Fruit fly (Drosophila melanogaster) whole organism, embryonic: ENCODE data around the gene CG31294.
A peak's percentile ranks its signal among the peaks of the same experiment; 100 is the strongest.

Source experiments
- ATbp ChIP-seq: fragments of 200-800 bp; sonication (Bioruptor generic); optimal IDR thresholded peaks from 2 replicates; lab custom pipeline; 2017; ENCODE audit warnings: missing biosample characterization, mild to moderate bottlenecking, missing genetic modification characterization, missing genetic modification reagents
- Blimp-1 ChIP-seq: fragments of 200-800 bp; sonication (Bioruptor generic); optimal IDR thresholded peaks from 3 replicates; lab custom pipeline; 2018; ENCODE audit warnings: missing biosample characterization, missing genetic modification characterization, mild to moderate bottlenecking, moderate library complexity, missing genetic modification reagents
- CG10543 ChIP-seq: fragments of 200-800 bp; sonication (Bioruptor generic); optimal IDR thresholded peaks from 3 replicates; lab custom pipeline; 2017; ENCODE audit warnings: missing biosample characterization, mild to moderate bottlenecking, missing genetic modification characterization, moderate library complexity
- CG11085 ChIP-seq: fragments of 200-800 bp; sonication (Bioruptor generic); IDR thresholded peaks from 2 replicates; pipeline ENCODE4 v1.3.6; 2022; ENCODE audit warnings: missing biosample characterization, missing genetic modification characterization
- CG11696 ChIP-seq: fragments of 200-800 bp; sonication (Bioruptor generic); IDR thresholded peaks from 2 replicates; pipeline ENCODE4 v1.3.6; 2022; ENCODE audit warnings: missing biosample characterization, missing genetic modification characterization
- CG12104 ChIP-seq: fragments of 200-800 bp; sonication (Bioruptor generic); optimal IDR thresholded peaks from 3 replicates; lab custom pipeline; 2016; ENCODE audit warnings: missing biosample characterization, missing genetic modification characterization
- CG13424 ChIP-seq: fragments of 200-800 bp; sonication (Bioruptor generic); optimal IDR thresholded peaks from 2 replicates; lab custom pipeline; 2019; ENCODE audit warnings: missing biosample characterization, mild to moderate bottlenecking, missing genetic modification characterization, moderate library complexity
- CG13624 ChIP-seq: fragments of 200-800 bp; sonication (Bioruptor generic); optimal IDR thresholded peaks from 2 replicates; lab custom pipeline; 2016; ENCODE audit warnings: missing biosample characterization, missing genetic modification characterization
- CG16813 ChIP-seq: fragments of 200-800 bp; sonication (Bioruptor generic); IDR thresholded peaks from 3 replicates; pipeline ENCODE4 v1.3.6; 2022; ENCODE audit warnings: missing biosample characterization, missing genetic modification characterization; ENCODE audit not compliant: partially characterized antibody
- CG2889 ChIP-seq: fragments of 200-800 bp; sonication (Bioruptor generic); IDR thresholded peaks from 3 replicates; pipeline ENCODE4 v1.3.6; 2022; ENCODE audit warnings: missing biosample characterization, missing genetic modification characterization
- CG32532 ChIP-seq: fragments of 200-800 bp; sonication (Bioruptor generic); IDR thresholded peaks from 2 replicates; pipeline ENCODE4 v1.3.6; 2022; ENCODE audit warnings: missing biosample characterization, missing genetic modification characterization
- CG3407 ChIP-seq: fragments of 200-800 bp; sonication (Bioruptor generic); optimal IDR thresholded peaks from 2 replicates; lab custom pipeline; 2018; ENCODE audit warnings: missing biosample characterization, mild to moderate bottlenecking, missing genetic modification characterization
- CG4404 ChIP-seq: fragments of 200-800 bp; sonication (Bioruptor generic); IDR thresholded peaks from 2 replicates; pipeline ENCODE4 v1.3.6; 2022; ENCODE audit warnings: missing biosample characterization, missing genetic modification characterization
- CG4424 ChIP-seq: fragments of 200-800 bp; sonication (Bioruptor generic); optimal IDR thresholded peaks from 3 replicates; lab custom pipeline; 2016; ENCODE audit warnings: missing biosample characterization, missing genetic modification characterization
- CG6765 ChIP-seq: fragments of 200-800 bp; sonication (Bioruptor generic); optimal IDR thresholded peaks from 3 replicates; lab custom pipeline; 2017; ENCODE audit warnings: missing biosample characterization, mild to moderate bottlenecking, missing genetic modification characterization
- CG6854 ChIP-seq: fragments of 200-800 bp; sonication (Bioruptor generic); optimal IDR thresholded peaks from 3 replicates; lab custom pipeline; 2017; ENCODE audit warnings: missing biosample characterization, mild to moderate bottlenecking, missing genetic modification characterization
- CG7745 ChIP-seq: fragments of 200-800 bp; sonication (Bioruptor generic); optimal IDR thresholded peaks from 2 replicates; lab custom pipeline; 2018; ENCODE audit warnings: missing biosample characterization, mild to moderate bottlenecking, missing genetic modification characterization, moderate library complexity
- CG8089 ChIP-seq: fragments of 200-800 bp; sonication (Bioruptor generic); optimal IDR thresholded peaks from 3 replicates; lab custom pipeline; 2016; ENCODE audit warnings: missing biosample characterization, missing genetic modification characterization
- CG8478 ChIP-seq: fragments of >200 bp; optimal IDR thresholded peaks from 2 replicates; lab custom pipeline; 2018
- D ChIP-seq, 2 experiments: fragments of 200-800 bp in 1 of 2; fragments of >200 bp in 1 of 2; sonication (Bioruptor generic) in 1 of 2; optimal IDR thresholded peaks; 2 replicates in 1 of 2; 3 replicates in 1 of 2; lab custom pipeline; 2017; ENCODE audit warnings: mild to moderate bottlenecking in 1 of 2, missing biosample characterization in 1 of 2, missing genetic modification characterization in 1 of 2, missing genetic modification reagents in 1 of 2
- ERR ChIP-seq: fragments of 200-800 bp; sonication (Bioruptor generic); optimal IDR thresholded peaks from 2 replicates; lab custom pipeline; 2016; ENCODE audit warnings: missing biosample characterization, missing genetic modification characterization
- HLH54F ChIP-seq: fragments of 200-800 bp; sonication (Bioruptor generic); optimal IDR thresholded peaks from 3 replicates; lab custom pipeline; 2016; ENCODE audit warnings: missing biosample characterization, missing genetic modification characterization
- Hand ChIP-seq: fragments of 200-800 bp; sonication (Bioruptor generic); optimal IDR thresholded peaks from 2 replicates; lab custom pipeline; 2017; ENCODE audit warnings: mild to moderate bottlenecking, missing biosample characterization, missing genetic modification reagents, missing genetic modification characterization
- HmgD ChIP-seq: fragments of 200-800 bp; sonication (Bioruptor generic); optimal IDR thresholded peaks from 3 replicates; lab custom pipeline; 2016; ENCODE audit warnings: missing biosample characterization, missing genetic modification characterization
- Hmx ChIP-seq: fragments of 200-800 bp; sonication (Bioruptor generic); optimal IDR thresholded peaks from 2 replicates; lab custom pipeline; 2016; ENCODE audit warnings: missing biosample characterization, missing genetic modification characterization
- NC2α ChIP-seq: fragments of 200-800 bp; sonication (Bioruptor generic); optimal IDR thresholded peaks from 2 replicates; lab custom pipeline; 2016; ENCODE audit warnings: missing biosample characterization, missing genetic modification characterization
- Side ChIP-seq: fragments of 200-800 bp; sonication (Bioruptor generic); optimal IDR thresholded peaks from 2 replicates; lab custom pipeline; 2016; ENCODE audit warnings: missing biosample characterization, missing genetic modification characterization
- Sox102F ChIP-seq: fragments of 200-800 bp; sonication (Bioruptor generic); optimal IDR thresholded peaks from 2 replicates; lab custom pipeline; 2018; ENCODE audit warnings: missing biosample characterization, mild to moderate bottlenecking, missing genetic modification characterization, moderate library complexity
- Tbp ChIP-seq: fragments of >200 bp; optimal IDR thresholded peaks from 2 replicates; lab custom pipeline; 2018; ENCODE audit warnings: missing biosample characterization, missing genetic modification characterization
- ato ChIP-seq: fragments of 200-800 bp; sonication (Bioruptor generic); IDR thresholded peaks from 2 replicates; pipeline ENCODE4 v1.3.6; 2022; ENCODE audit warnings: missing biosample characterization, missing genetic modification characterization; ENCODE audit not compliant: partially characterized antibody
- cato ChIP-seq: fragments of 200-800 bp; sonication (Bioruptor generic); optimal IDR thresholded peaks from 2 replicates; lab custom pipeline; 2016; ENCODE audit warnings: missing biosample characterization, missing genetic modification characterization, borderline replicate concordance
- chm ChIP-seq: fragments of 200-800 bp; sonication (Bioruptor generic); IDR thresholded peaks from 2 replicates; pipeline ENCODE4 v1.3.6; 2022; ENCODE audit warnings: missing biosample characterization, missing genetic modification characterization
- dm ChIP-seq: fragments of 200-800 bp; sonication (Bioruptor generic); optimal IDR thresholded peaks from 3 replicates; lab custom pipeline; 2016; ENCODE audit warnings: missing biosample characterization, missing genetic modification characterization
- dpn ChIP-seq, 2 experiments: fragments of 200-800 bp; sonication (Bioruptor generic); optimal IDR thresholded peaks; 3 replicates each; lab custom pipeline; 2016; ENCODE audit warnings: missing biosample characterization in 2 of 2, missing genetic modification characterization in 2 of 2
- eve ChIP-seq, 2 experiments: fragments of >200 bp; optimal IDR thresholded peaks; 2 replicates each; lab custom pipeline; 2017; ENCODE audit warnings: missing biosample characterization in 2 of 2, missing genetic modification characterization in 2 of 2
- eyg ChIP-seq: fragments of 200-800 bp; sonication (Bioruptor generic); optimal IDR thresholded peaks from 3 replicates; lab custom pipeline; 2016; ENCODE audit warnings: missing biosample characterization, missing genetic modification characterization
- gce ChIP-seq: fragments of 200-800 bp; sonication (Bioruptor generic); IDR thresholded peaks from 3 replicates; pipeline ENCODE4 v1.3.6; 2022; ENCODE audit warnings: missing biosample characterization, missing genetic modification characterization
- gro ChIP-seq: fragments of 200-800 bp; sonication (Bioruptor generic); optimal IDR thresholded peaks from 2 replicates; lab custom pipeline; 2016; ENCODE audit warnings: missing biosample characterization, missing genetic modification characterization
- hbn ChIP-seq: fragments of 200-800 bp; sonication (Bioruptor generic); IDR thresholded peaks from 2 replicates; pipeline ENCODE4 v1.3.6; 2022; ENCODE audit warnings: missing biosample characterization, missing genetic modification characterization; ENCODE audit not compliant: partially characterized antibody
- kay ChIP-seq: fragments of 200-800 bp; sonication (Bioruptor generic); optimal IDR thresholded peaks from 2 replicates; lab custom pipeline; 2016; ENCODE audit warnings: missing biosample characterization, missing genetic modification characterization
- mld ChIP-seq: fragments of 200-800 bp; sonication (Bioruptor generic); IDR thresholded peaks from 3 replicates; pipeline ENCODE4 v1.3.6; 2022; ENCODE audit warnings: missing biosample characterization, missing genetic modification characterization; ENCODE audit not compliant: partially characterized antibody
- phol ChIP-seq: fragments of 200-800 bp; sonication (Bioruptor generic); optimal IDR thresholded peaks from 3 replicates; lab custom pipeline; 2018; ENCODE audit warnings: missing biosample characterization, mild to moderate bottlenecking, missing genetic modification characterization, moderate library complexity
- pita ChIP-seq: fragments of 200-800 bp; sonication (Bioruptor generic); optimal IDR thresholded peaks from 2 replicates; lab custom pipeline; 2017; ENCODE audit warnings: missing biosample characterization, mild to moderate bottlenecking, missing genetic modification characterization
- run ChIP-seq: fragments of 200-800 bp; sonication (Bioruptor generic); optimal IDR thresholded peaks from 3 replicates; lab custom pipeline; 2018; ENCODE audit warnings: missing biosample characterization, mild to moderate bottlenecking, missing genetic modification characterization
- toy ChIP-seq: fragments of 200-800 bp; sonication (Bioruptor generic); IDR thresholded peaks from 2 replicates; pipeline ENCODE4 v1.3.6; 2022; ENCODE audit warnings: missing biosample characterization, missing genetic modification characterization
- trem ChIP-seq: fragments of 200-800 bp; optimal IDR thresholded peaks from 3 replicates; lab custom pipeline; 2019; ENCODE audit warnings: missing biosample characterization, mild to moderate bottlenecking, missing genetic modification characterization, moderate library complexity
- vnd ChIP-seq: fragments of 200-800 bp; sonication (Bioruptor generic); IDR thresholded peaks from 3 replicates; pipeline ENCODE4 v1.3.6; 2022; ENCODE audit warnings: missing biosample characterization, missing genetic modification characterization; ENCODE audit not compliant: partially characterized antibody
- yki ChIP-seq: fragments of >200 bp; optimal IDR thresholded peaks from 3 replicates; lab custom pipeline; 2018
- z ChIP-seq: fragments of 200-800 bp; sonication (Bioruptor generic); IDR thresholded peaks from 3 replicates; pipeline ENCODE4 v1.3.6; 2022; ENCODE audit warnings: missing biosample characterization, missing genetic modification characterization

CG31294 gene

dm6 chr3R:15676186-15677073, 40.0 kb downstream of the CG31294 start (continued):
- TF ChIP-seq cato (GFP tag; lab: Kevin White, UChicago): peak; percentile 39
- no peak for TF ChIP-seq ato
- TF ChIP-seq chm: peak; percentile 40; the same call in 1 of the 2 replicates
- TF ChIP-seq HmgD (GFP tag; lab: Kevin White, UChicago): no peak
- no peak for TF ChIP-seq run (tag; lab: Kevin White, UChicago)
- no peak for TF ChIP-seq yki (lab: Kevin White, UChicago)
- TF ChIP-seq eve (GFP tag; optimal IDR thresholded peaks at IDR 0.05; lab: Kevin White, UChicago): peak in 1 of 2 experiments; percentile 84
- TF ChIP-seq Tbp (GFP tag; lab: Kevin White, UChicago): no peak
- TF ChIP-seq toy (GFP tag; lab: Robert Waterston, UW): no peak
- no peak for TF ChIP-seq CG12104 (GFP tag; lab: Kevin White, UChicago)
- no peak for TF ChIP-seq CG10543 (GFP tag; lab: Kevin White, UChicago)
- no peak for TF ChIP-seq CG2889 (GFP tag; lab: Robert Waterston, UW)
- no peak for TF ChIP-seq CG16813 (GFP tag; lab: Robert Waterston, UW)
- peak; percentile 63 for TF ChIP-seq CG3407 (GFP tag; lab: Kevin White, UChicago)
- no peak for TF ChIP-seq CG11085 (GFP tag; lab: Robert Waterston, UW)
- TF ChIP-seq dpn (GFP tag; optimal IDR thresholded peaks at IDR 0.05; lab: Kevin White, UChicago): peak; percentile 1 to 39
- TF ChIP-seq Blimp-1 (GFP tag; lab: Kevin White, UChicago): peak; percentile 58
- TF ChIP-seq mld (GFP tag; lab: Robert Waterston, UW): no peak
- TF ChIP-seq pita (GFP tag; lab: Kevin White, UChicago): no peak
- peak; percentile 11 for TF ChIP-seq dm (GFP tag; lab: Kevin White, UChicago)
- no peak for TF ChIP-seq gro (GFP tag; lab: Kevin White, UChicago)
- TF ChIP-seq gce (GFP tag; lab: Robert Waterston, UW): 0 out of 3 replicates have a peak, but pooled peaks have one; percentile 61
- no peak for TF ChIP-seq kay (GFP tag; lab: Kevin White, UChicago)
- TF ChIP-seq Hmx (GFP tag; lab: Kevin White, UChicago): peak; percentile 5
- TF ChIP-seq CG7745 (tag; lab: Kevin White, UChicago): peak; percentile 78
- TF ChIP-seq D (optimal IDR thresholded peaks at IDR 0.05; lab: Kevin White, UChicago): no peak
- peak; percentile 0 for TF ChIP-seq D (GFP tag; optimal IDR thresholded peaks at IDR 0.05; lab: Kevin White, UChicago)
- TF ChIP-seq ERR (GFP tag; lab: Kevin White, UChicago): no peak
- peak; percentile 45; the same call in 1 of the 3 replicates for TF ChIP-seq z (GFP tag; lab: Robert Waterston, UW)
- TF ChIP-seq trem: no peak
- no peak for TF ChIP-seq vnd (GFP tag; lab: Robert Waterston, UW)
- no peak for TF ChIP-seq Hand (GFP tag; lab: Kevin White, UChicago)
- TF ChIP-seq eyg: no peak
- no peak for TF ChIP-seq Side
- TF ChIP-seq CG4404 (GFP tag; lab: Robert Waterston, UW): no peak
- TF ChIP-seq CG4424 (GFP tag; lab: Kevin White, UChicago): peak; percentile 42
- no peak for TF ChIP-seq CG6765
- TF ChIP-seq CG6854 (GFP tag; lab: Kevin White, UChicago): no peak
- peak; percentile 60 for TF ChIP-seq phol (tag; lab: Kevin White, UChicago)
- TF ChIP-seq CG11696 (GFP tag; lab: Robert Waterston, UW): no peak
- TF ChIP-seq CG13624 (GFP tag; lab: Kevin White, UChicago): no peak
- peak; percentile 62 for TF ChIP-seq CG8089 (GFP tag; lab: Kevin White, UChicago)
- TF ChIP-seq NC2α (GFP tag; lab: Kevin White, UChicago): peak; percentile 37
- peak; percentile 30; the same call in 1 of the 2 replicates for TF ChIP-seq CG32532 (GFP tag; lab: Robert Waterston, UW)
- TF ChIP-seq ATbp: peak; percentile 79
- TF ChIP-seq CG13424 (tag; lab: Kevin White, UChicago): peak; percentile 47
- no peak for TF ChIP-seq HLH54F (GFP tag; lab: Kevin White, UChicago)
- no peak for TF ChIP-seq CG8478 (lab: Kevin White, UChicago)
- TF ChIP-seq Sox102F (GFP tag; lab: Kevin White, UChicago): peak; percentile 61
- TF ChIP-seq hbn (GFP tag; lab: Robert Waterston, UW): no peak
